Fruit fly (Drosophila melanogaster): ENCODE data around the gene CG12541.

- TF ChIP-seq CG11247 (GFP tag; IDR thresholded peaks at IDR 0.05) (no peak), Eip74EF (GFP tag; optimal IDR thresholded peaks at IDR 0.05) (no peak), stc (GFP tag; IDR thresholded peaks at IDR 0.05) (no peak)
These were observed 8.6 kb upstream of the CG12541 start for dm6 chrX:7074316-7074925.

Measured in whole organism, embryonic.